Worm (Caenorhabditis elegans): ENCODE measurements around the gene Y102A11A.5.

ce11 chrX:2014521-2014920 lies 16.9 kb downstream of the Y102A11A.5 start:
- TF ChIP-seq scrt-1 (GFP tag; IDR thresholded peaks at IDR 0.05), result no peak
- TF ChIP-seq ceh-36 (tag; optimal IDR thresholded peaks at IDR 0.05), result no peak
- TF ChIP-seq ama-1 (optimal IDR thresholded peaks at IDR 0.05), result no peak
- no peak for TF ChIP-seq ets-7 (tag; optimal IDR thresholded peaks at IDR 0.05)
- no peak for TF ChIP-seq flt-1 (GFP tag; IDR thresholded peaks at IDR 0.05)
- TF ChIP-seq pes-1 (GFP tag; IDR thresholded peaks at IDR 0.05), result no peak
- no peak for TF ChIP-seq tbx-11 (GFP tag; IDR thresholded peaks at IDR 0.05)
- no peak for TF ChIP-seq hmg-4 (GFP tag; optimal IDR thresholded peaks at IDR 0.05)
- no peak for TF ChIP-seq hnd-1 (tag; optimal IDR thresholded peaks at IDR 0.05)
- TF ChIP-seq sea-1 (GFP tag; conservative IDR thresholded peaks at IDR 0.05), result no peak
- no peak for TF ChIP-seq tra-4 (tag; optimal IDR thresholded peaks at IDR 0.05)

Measured in whole organism, early embryonic.